Worm (Caenorhabditis elegans) whole organism, early embryonic: ENCODE results near the gene mrpl-40.

Experiments used
- aly-1 ChIP-seq: sonication (generic microtip); optimal IDR thresholded peaks from 2 replicates; lab custom pipeline; 2016; ENCODE audit warnings: missing genetic modification characterization, missing compliant biosample characterization
- ama-1 ChIP-seq: fragments of 150-350 bp; optimal IDR thresholded peaks from 2 replicates; lab custom pipeline; 2014
- ets-7 ChIP-seq: sonication (generic microtip); optimal IDR thresholded peaks from 2 replicates; lab custom pipeline; 2016; ENCODE audit warnings: missing genotype, missing genetic modification characterization, missing compliant biosample characterization
- flt-1 ChIP-seq: fragments of 200-800 bp; sonication (Bioruptor generic); IDR thresholded peaks from 2 replicates; pipeline ENCODE4 v1.3.6; 2022; ENCODE audit warnings: missing genetic modification characterization, missing compliant biosample characterization
- hmbx-1 ChIP-seq: sonication (generic microtip); optimal IDR thresholded peaks from 2 replicates; lab custom pipeline; 2016; ENCODE audit warnings: mild to moderate bottlenecking, missing genetic modification characterization, missing compliant biosample characterization
- hmg-4 ChIP-seq: fragments of 200-800 bp; sonication (Bioruptor generic); optimal IDR thresholded peaks from 2 replicates; lab custom pipeline; 2018; ENCODE audit warnings: mild to moderate bottlenecking, missing genetic modification characterization, missing compliant biosample characterization
- hnd-1 ChIP-seq: sonication (generic microtip); optimal IDR thresholded peaks from 2 replicates; lab custom pipeline; 2016; ENCODE audit warnings: missing genetic modification characterization, missing compliant biosample characterization
- pes-1 ChIP-seq: fragments of 200-800 bp; sonication (Bioruptor generic); IDR thresholded peaks from 2 replicates; pipeline ENCODE4 v1.3.6; 2022; ENCODE audit warnings: missing genetic modification reagents, missing genetic modification characterization, missing compliant biosample characterization
- scrt-1 ChIP-seq: fragments of 200-800 bp; sonication (Bioruptor generic); IDR thresholded peaks from 2 replicates; pipeline ENCODE4 v1.3.6; 2022; ENCODE audit warnings: missing genetic modification characterization, missing compliant biosample characterization
- tbx-11 ChIP-seq: fragments of 200-800 bp; sonication (Bioruptor generic); IDR thresholded peaks from 2 replicates; pipeline ENCODE4 v1.3.6; 2022; ENCODE audit warnings: missing genetic modification characterization, missing compliant biosample characterization
- tbx-37 ChIP-seq: fragments of 200-800 bp; sonication (Bioruptor generic); conservative IDR thresholded peaks from 2 replicates; pipeline ENCODE4 v1.3.6; 2022; ENCODE audit warnings: missing genetic modification reagents, missing genetic modification characterization, missing compliant biosample characterization
- tra-4 ChIP-seq: sonication (generic microtip); optimal IDR thresholded peaks from 2 replicates; lab custom pipeline; 2017; ENCODE audit warnings: missing genetic modification characterization, missing compliant biosample characterization

- TF ChIP-seq ama-1 (no peak), tra-4 (tag; lab: Kevin White, UChicago) (no peak), scrt-1 (GFP tag; lab: Robert Waterston, UW) (no peak), hmg-4 (GFP tag; lab: Kevin White, UChicago) (no peak), flt-1 (GFP tag; lab: Robert Waterston, UW) (no peak), aly-1 (tag; lab: Kevin White, UChicago) (no peak), hnd-1 (tag; lab: Kevin White, UChicago) (no peak), pes-1 (GFP tag; lab: Robert Waterston, UW) (no peak), tbx-37 (no peak), tbx-11 (GFP tag; lab: Robert Waterston, UW) (no peak), hmbx-1 (tag; lab: Kevin White, UChicago) (no peak), ets-7 (no peak)
Measured at ce11 chrIII:40580-41113, 46.7 kb upstream of the mrpl-40 start, which contains the start of gene col-88.
